Worm (Caenorhabditis elegans) whole organism, midembryonic: ENCODE data around the gene idpb-3.

Source experiments
- flt-1 ChIP-seq: fragments of 200-800 bp; sonication (Bioruptor generic); IDR thresholded peaks from 2 replicates; pipeline ENCODE4 v1.3.6; 2022; ENCODE audit warnings: missing genetic modification characterization, missing compliant biosample characterization
- klf-2 ChIP-seq: fragments of 200-800 bp; sonication (Bioruptor generic); conservative IDR thresholded peaks from 2 replicates; pipeline ENCODE4 v1.3.6; 2022; ENCODE audit warnings: missing genetic modification reagents, missing genetic modification characterization, missing compliant biosample characterization
- med-1 ChIP-seq: sonication (generic microtip); optimal IDR thresholded peaks from 2 replicates; lab custom pipeline; 2017; ENCODE audit warnings: missing genetic modification characterization, mild to moderate bottlenecking, missing compliant biosample characterization, antibody characterized with exemption, missing genetic modification reagents; ENCODE audit not compliant: insufficient read depth
- ref-1 ChIP-seq: fragments of 200-800 bp; sonication (Bioruptor generic); conservative IDR thresholded peaks from 2 replicates; pipeline ENCODE4 v1.3.6; 2022; ENCODE audit warnings: missing genetic modification reagents, missing genetic modification characterization, missing compliant biosample characterization
- tab-1 ChIP-seq: fragments of 200-800 bp; sonication (Bioruptor generic); IDR thresholded peaks from 2 replicates; pipeline ENCODE4 v1.3.6; 2022; ENCODE audit warnings: missing genetic modification characterization, missing compliant biosample characterization
- ztf-29 ChIP-seq: fragments of 200-800 bp; sonication (Bioruptor generic); IDR thresholded peaks from 2 replicates; pipeline ENCODE4 v1.3.6; 2022; ENCODE audit warnings: missing genetic modification reagents, missing genetic modification characterization, missing compliant biosample characterization

- TF ChIP-seq ref-1 (no peak), flt-1 (GFP tag; lab: Robert Waterston, UW) (no peak), tab-1 (GFP tag; lab: Robert Waterston, UW) (no peak), klf-2 (no peak), ztf-29 (GFP tag; lab: Robert Waterston, UW) (no peak), med-1 (GFP tag; lab: Kevin White, UChicago) (no peak)
These were observed 30.3 kb downstream of the idpb-3 start, which contains the start of gene C27A2.7 for ce11 chrII:5071265-5071664.
